Worm (Caenorhabditis elegans) whole organism, L4 larva: ENCODE results near the gene C05C8.7.

Experiments
- D1046.2 ChIP-seq: fragments of 200-800 bp; sonication (Bioruptor generic); IDR thresholded peaks from 2 replicates; pipeline ENCODE4 v1.3.6; 2022; ENCODE audit warnings: missing genetic modification characterization, missing compliant biosample characterization
- F10B5.3 ChIP-seq: sonication (generic microtip); optimal IDR thresholded peaks from 2 replicates; lab custom pipeline; 2016; ENCODE audit warnings: mild to moderate bottlenecking, missing genetic modification characterization, missing compliant biosample characterization
- F37D6.2 ChIP-seq: sonication (generic microtip); optimal IDR thresholded peaks from 2 replicates; lab custom pipeline; 2016; ENCODE audit warnings: mild to moderate bottlenecking, missing genetic modification characterization, missing compliant biosample characterization
- F44E2.7 ChIP-seq: fragments of 200-800 bp; sonication (Bioruptor generic); IDR thresholded peaks from 2 replicates; pipeline ENCODE4 v2.1.2; 2022; ENCODE audit warnings: missing genetic modification characterization, missing compliant biosample characterization
- F49E8.2 ChIP-seq: sonication (generic microtip); optimal IDR thresholded peaks from 2 replicates; lab custom pipeline; 2016; ENCODE audit warnings: missing compliant biosample characterization, mild to moderate bottlenecking, missing genetic modification characterization, borderline replicate concordance
- Y48G9A.11 ChIP-seq: fragments of 200-800 bp; sonication (Bioruptor generic); IDR thresholded peaks from 2 replicates; pipeline ENCODE4 v1.3.6; 2022; ENCODE audit warnings: missing genetic modification reagents, missing genetic modification characterization, missing compliant biosample characterization
- Y5F2A.4 ChIP-seq: fragments of 200-800 bp; sonication (Bioruptor generic); optimal IDR thresholded peaks from 2 replicates; lab custom pipeline; 2018; ENCODE audit warnings: mild to moderate bottlenecking, missing genetic modification characterization, missing compliant biosample characterization
- ZK546.5 ChIP-seq, 2 experiments: sonication (generic microtip); optimal IDR thresholded peaks; 2 replicates each; lab custom pipeline; 2017; ENCODE audit warnings: missing biosample characterization in 2 of 2, missing genetic modification characterization in 2 of 2
- aha-1 ChIP-seq: fragments of 150-350 bp; peaks from one replicate; lab custom pipeline; 2014; ENCODE audit warnings: missing biosample characterization, missing genetic modification characterization
- aly-2 ChIP-seq: sonication (generic microtip); optimal IDR thresholded peaks from 2 replicates; lab custom pipeline; 2018; ENCODE audit warnings: missing biosample characterization, missing genetic modification characterization
- ama-1 ChIP-seq: fragments of 150-350 bp; optimal IDR thresholded peaks from 2 replicates; lab custom pipeline; 2014; ENCODE audit warnings: inconsistent platforms, mixed read lengths
- ceh-28 ChIP-seq: fragments of 150-350 bp; optimal IDR thresholded peaks from 2 replicates; lab custom pipeline; 2014; ENCODE audit warnings: missing biosample characterization, missing genetic modification reagents, missing genetic modification characterization
- ceh-62 ChIP-seq: sonication (generic microtip); optimal IDR thresholded peaks from 2 replicates; lab custom pipeline; 2017; ENCODE audit warnings: missing biosample characterization, missing genetic modification characterization
- daf-16 ChIP-seq, 3 experiments: sonication (generic microtip); optimal IDR thresholded peaks; 2 replicates each; lab custom pipeline; 2016 to 2017; ENCODE audit warnings: missing genetic modification characterization in 3 of 3, missing genetic modification reagents in 3 of 3, mild to moderate bottlenecking in 2 of 3, missing compliant biosample characterization in 2 of 3, missing biosample characterization in 1 of 3, moderate library complexity in 1 of 3
- daf-8 ChIP-seq: fragments of 200-800 bp; sonication (Bioruptor generic); IDR thresholded peaks from 2 replicates; pipeline ENCODE4 v1.3.6; 2022; ENCODE audit warnings: missing genetic modification characterization, missing compliant biosample characterization
- dpl-1 ChIP-seq: fragments of 150-350 bp; optimal IDR thresholded peaks from 2 replicates; lab custom pipeline; 2014; ENCODE audit warnings: missing biosample characterization, missing genetic modification reagents, missing genetic modification characterization
- fos-1 ChIP-seq: fragments of 150-350 bp; optimal IDR thresholded peaks from 2 replicates; lab custom pipeline; 2014; ENCODE audit warnings: missing biosample characterization, missing genetic modification characterization
- hlh-11 ChIP-seq: fragments of 200-800 bp; sonication (Bioruptor generic); optimal IDR thresholded peaks from 2 replicates; lab custom pipeline; 2018; ENCODE audit warnings: mild to moderate bottlenecking, missing genetic modification characterization, missing compliant biosample characterization
- hlh-30 ChIP-seq: sonication (generic microtip); optimal IDR thresholded peaks from 2 replicates; lab custom pipeline; 2017; ENCODE audit warnings: antibody characterized with exemption, mild to moderate bottlenecking, missing genetic modification characterization, missing compliant biosample characterization; ENCODE audit not compliant: insufficient read depth
- lim-7 ChIP-seq: fragments of 200-800 bp; sonication (Bioruptor generic); IDR thresholded peaks from 2 replicates; pipeline ENCODE4 v1.3.6; 2022; ENCODE audit warnings: missing genetic modification characterization, missing compliant biosample characterization
- lin-13 ChIP-seq: fragments of 150-350 bp; optimal IDR thresholded peaks from 2 replicates; lab custom pipeline; 2014; ENCODE audit warnings: missing biosample characterization, missing genetic modification reagents, missing genetic modification characterization
- lin-15B ChIP-seq: fragments of 150-350 bp; sonication (generic microtip); optimal IDR thresholded peaks from 3 replicates; lab custom pipeline; 2014; ENCODE audit warnings: missing biosample characterization, missing genetic modification characterization
- lin-29 ChIP-seq: fragments of 200-800 bp; sonication (Bioruptor generic); IDR thresholded peaks from 2 replicates; pipeline ENCODE4 v1.3.6; 2022; ENCODE audit warnings: missing genetic modification reagents, missing genetic modification characterization, missing compliant biosample characterization
- lir-3 ChIP-seq: sonication (generic microtip); optimal IDR thresholded peaks from 2 replicates; lab custom pipeline; 2016; ENCODE audit warnings: mild to moderate bottlenecking, missing genetic modification characterization, missing compliant biosample characterization
- madf-5 ChIP-seq, 2 experiments: fragments of 200-800 bp; sonication (Bioruptor generic); IDR thresholded peaks; 2 replicates each; pipeline ENCODE4 v1.3.6; 2022; ENCODE audit warnings: missing compliant biosample characterization in 2 of 2, missing genetic modification characterization in 2 of 2
- nhr-11 ChIP-seq: fragments of 150-350 bp; optimal IDR thresholded peaks from 2 replicates; lab custom pipeline; 2014; ENCODE audit warnings: missing biosample characterization, missing genetic modification characterization
- nhr-237 ChIP-seq: sonication (generic microtip); optimal IDR thresholded peaks from 2 replicates; lab custom pipeline; 2017; ENCODE audit warnings: missing biosample characterization, missing genetic modification characterization
- pqm-1 ChIP-seq: sonication (generic microtip); optimal IDR thresholded peaks from 2 replicates; lab custom pipeline; 2017; ENCODE audit warnings: missing biosample characterization, missing genetic modification characterization
- set-16 ChIP-seq: fragments of 200-800 bp; sonication (Bioruptor generic); IDR thresholded peaks from 2 replicates; pipeline ENCODE4 v1.3.6; 2022; ENCODE audit warnings: missing genetic modification reagents, missing genetic modification characterization, missing compliant biosample characterization
- snpc-1.2 ChIP-seq: fragments of 200-800 bp; sonication (Bioruptor generic); IDR thresholded peaks from 2 replicates; pipeline ENCODE4 v1.3.6; 2022; ENCODE audit warnings: missing genetic modification reagents, missing genetic modification characterization, missing compliant biosample characterization
- spr-1 ChIP-seq: sonication (generic microtip); optimal IDR thresholded peaks from 2 replicates; lab custom pipeline; 2016; ENCODE audit warnings: mild to moderate bottlenecking, missing genetic modification characterization, missing compliant biosample characterization
- unc-39 ChIP-seq: sonication (generic microtip); optimal IDR thresholded peaks from 2 replicates; lab custom pipeline; 2017; ENCODE audit warnings: missing biosample characterization, missing genetic modification characterization
- unc-62 ChIP-seq, 3 experiments: fragments of 150-350 bp in 1 of 3; sonication (generic microtip); optimal IDR thresholded peaks in 2 of 3; peaks in 1 of 3; 1 replicate in 1 of 3; 2 replicates in 2 of 3; lab custom pipeline; 2014 to 2017; ENCODE audit warnings: missing biosample characterization in 3 of 3, missing genetic modification characterization in 3 of 3, missing genetic modification reagents in 3 of 3, missing genotype in 1 of 3
- ztf-11 ChIP-seq: fragments of 150-350 bp; optimal IDR thresholded peaks from 2 replicates; lab custom pipeline; 2014; ENCODE audit warnings: missing biosample characterization, missing genetic modification characterization

The C05C8.7 gene

DNA sequence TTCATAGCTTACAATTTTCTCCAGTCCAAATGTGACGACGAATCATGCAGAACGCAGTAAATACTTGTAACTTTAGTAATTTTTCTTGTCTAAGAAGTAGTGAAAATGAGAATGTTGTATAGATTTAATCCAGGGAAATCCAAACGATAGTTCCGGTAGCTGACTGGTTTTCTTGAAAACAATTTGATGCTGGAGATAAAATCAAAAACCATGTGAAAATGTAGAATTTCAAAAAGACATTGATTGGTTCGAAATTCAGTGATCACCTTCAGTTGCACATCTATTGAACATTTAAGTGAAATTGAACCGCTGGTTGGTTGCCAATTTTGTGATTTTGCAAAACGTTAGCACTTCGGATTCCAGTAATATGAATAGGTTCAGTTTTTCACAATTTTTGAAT lies 17.2 kb upstream of the C05C8.7 start, which contains the start of gene C13A2.9:
Gene C13A2.9 (minus strand): TSS at position 101 of the 400 bp plus-strand sequence.
- TF ChIP-seq lin-15B (tag; lab: Kevin White, UChicago) = no peak
- no peak for TF ChIP-seq set-16 (GFP tag; lab: Robert Waterston, UW)
- TF ChIP-seq F37D6.2 (tag; lab: Kevin White, UChicago) = no peak
- no peak for TF ChIP-seq lim-7 (GFP tag; lab: Robert Waterston, UW)
- TF ChIP-seq spr-1 (tag; lab: Kevin White, UChicago) = no peak

ce11 chrV:7258965-7259364 lies 12.1 kb upstream of the C05C8.7 start, which contains the start of gene C13A2.12:
TSS of gene C13A2.12 (plus strand) at chrV:7259265.
- no peak for TF ChIP-seq lin-13 (GFP tag; lab: Kevin White, UChicago)
- TF ChIP-seq daf-8 (GFP tag; lab: Robert Waterston, UW) = no peak
- TF ChIP-seq ztf-11 = no peak

ce11 chrV:7255095-7255494 lies 8.2 kb upstream of the C05C8.7 start, which contains the start of gene C05C8.8:
TSS of gene C05C8.8 (minus strand) at chrV:7255195.
- TF ChIP-seq F44E2.7 (GFP tag; lab: Robert Waterston, UW) (no peak), F10B5.3 (tag; lab: Kevin White, UChicago) (no peak), F49E8.2 (tag; lab: Kevin White, UChicago) (no peak), daf-8 (GFP tag; lab: Robert Waterston, UW) (no peak), pqm-1 (tag; lab: Kevin White, UChicago) (no peak), ceh-62 (tag; lab: Kevin White, UChicago) (no peak), Y48G9A.11 (GFP tag; lab: Robert Waterston, UW) (no peak), aly-2 (tag; lab: Kevin White, UChicago) (no peak), ZK546.5 (tag; optimal IDR thresholded peaks at IDR 0.05; lab: Kevin White, UChicago) (no peak), D1046.2 (GFP tag; lab: Robert Waterston, UW) (no peak), lin-29 (GFP tag; lab: Robert Waterston, UW) (no peak), nhr-237 (tag; lab: Kevin White, UChicago) (no peak), snpc-1.2 (no peak), lim-7 (GFP tag; lab: Robert Waterston, UW) (no peak), daf-16 (GFP tag; optimal IDR thresholded peaks at IDR 0.05; lab: Kevin White, UChicago) (no peak), daf-16 (tag; optimal IDR thresholded peaks at IDR 0.05; lab: Kevin White, UChicago) (no peak)

DNA sequence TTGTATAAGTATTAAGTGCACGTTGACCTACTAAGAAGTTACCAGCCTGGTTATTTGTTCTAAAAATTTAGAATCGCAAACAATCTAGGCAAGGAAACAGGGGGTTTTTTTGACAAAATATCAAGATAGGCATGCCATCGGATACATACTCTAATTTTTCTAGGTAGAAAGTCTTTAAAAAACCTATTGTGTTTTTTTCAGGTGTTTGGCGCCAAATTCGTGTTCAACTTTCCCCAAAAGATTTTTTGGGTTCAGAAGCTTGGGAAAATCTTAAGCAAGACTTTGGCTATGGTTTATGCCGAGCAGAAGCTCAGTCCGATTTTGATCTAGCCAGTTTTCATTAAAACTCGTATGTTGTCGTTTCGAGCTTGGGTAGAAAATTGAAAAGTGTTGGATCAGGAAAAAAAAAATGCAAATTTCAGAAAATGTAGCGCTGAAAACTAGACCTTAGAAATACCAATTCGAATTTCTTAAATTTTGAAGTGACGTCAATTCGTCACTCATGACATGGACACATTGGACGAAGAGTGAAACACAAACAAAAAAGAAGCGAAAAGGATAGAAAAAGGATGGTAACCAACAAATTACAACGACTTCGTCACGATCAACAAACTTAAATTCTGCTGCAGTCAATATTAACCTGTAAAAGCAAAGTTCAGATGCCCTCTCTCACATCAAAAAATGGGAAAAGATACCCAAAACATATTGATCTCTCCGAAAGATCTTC lies 1.5 kb upstream of the C05C8.7 start:
- TF ChIP-seq ztf-11 (no peak), aha-1 (tag; lab: Kevin White, UChicago) (peak; percentile 92), unc-62 (GFP tag; optimal IDR thresholded peaks at IDR 0.05 in 1 of 2; lab: Kevin White, UChicago) (peak in 1 of 2 experiments; percentile 95), unc-62 (tag; optimal IDR thresholded peaks at IDR 0.05; lab: Kevin White, UChicago) (no peak)

DNA sequence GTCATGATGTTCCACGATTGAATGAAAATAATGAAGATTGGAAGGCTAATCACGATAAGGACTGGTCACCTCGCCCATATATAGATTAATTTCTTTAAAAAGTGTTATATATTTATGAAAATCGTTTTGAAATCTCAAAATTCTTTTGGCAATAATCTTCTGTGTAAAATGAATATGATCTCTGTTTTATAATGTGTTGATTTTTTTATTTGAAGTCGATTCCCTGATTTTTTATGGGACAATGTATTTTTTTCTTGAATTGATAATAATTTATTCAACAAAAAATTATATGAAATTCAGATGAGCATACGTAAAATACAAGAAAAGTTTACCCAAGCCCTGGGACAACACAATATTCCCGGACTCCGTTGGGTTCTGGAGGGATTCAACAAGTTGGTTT lies 7.4 kb downstream of the C05C8.7 start, which contains the start of gene C05C8.1:
Gene C05C8.1 (plus strand): TSS at position 301 of the 400 bp plus-strand sequence.
- TF ChIP-seq hlh-11 = no peak
- no peak for TF ChIP-seq lir-3 (tag; lab: Kevin White, UChicago)
- TF ChIP-seq dpl-1 (GFP tag; lab: Kevin White, UChicago) = no peak
- TF ChIP-seq Y48G9A.11 (GFP tag; lab: Robert Waterston, UW) = no peak
- TF ChIP-seq unc-39 (tag; lab: Kevin White, UChicago) = no peak
- TF ChIP-seq nhr-11 = no peak
- no peak for TF ChIP-seq Y5F2A.4 (GFP tag; lab: Kevin White, UChicago)
- no peak for TF ChIP-seq hlh-30 (tag; lab: Kevin White, UChicago)
- TF ChIP-seq fos-1 (tag; lab: Kevin White, UChicago) = no peak
- TF ChIP-seq madf-5 (GFP tag; IDR thresholded peaks at IDR 0.05; lab: Robert Waterston, UW) = no peak
- no peak for TF ChIP-seq ceh-28
- TF ChIP-seq ama-1 (lab: Kevin White, UChicago) = no peak
- TF ChIP-seq, all 104 proteins: peak for 0
